Fruit fly (Drosophila melanogaster): Measurements from ENCODE around the gene Apl.

Apl gene

dm6 chr3L:16647578-16648113, 52.7 kb downstream of the Apl start, which contains the start of gene Abl (continued):
- TF ChIP-seq Sin3A (optimal IDR thresholded peaks at IDR 0.05) (peak; percentile 74), dpn (GFP tag; optimal IDR thresholded peaks at IDR 0.05) (peak; percentile 81 to 84), sens (GFP tag) (peak; percentile 91), Awh (GFP tag; IDR thresholded peaks at IDR 0.05) (no peak), gcm2 (GFP tag; optimal IDR thresholded peaks at IDR 0.05) (peak; percentile 43), CG11695 (GFP tag; IDR thresholded peaks at IDR 0.05) (no peak), bigmax (GFP tag; optimal IDR thresholded peaks at IDR 0.05) (peak; percentile 52), CG11398 (GFP tag; optimal IDR thresholded peaks at IDR 0.05) (peak; percentile 22), Sox102F (GFP tag; optimal IDR thresholded peaks at IDR 0.05) (peak; percentile 19), CG10366 (GFP tag; IDR thresholded peaks at IDR 0.05) (peak; percentile 53), CG6765 (GFP tag; optimal IDR thresholded peaks at IDR 0.05) (peak; percentile 33), prd (optimal IDR thresholded peaks at IDR 0.05) (no peak), prd (GFP tag; IDR thresholded peaks at IDR 0.05) (0 out of 3 replicates have a peak, but pooled peaks have one; percentile 10), CG13894 (tag; optimal IDR thresholded peaks at IDR 0.05) (peak; percentile 91), CG5953 (GFP tag; IDR thresholded peaks at IDR 0.05) (no peak), vnd (GFP tag; IDR thresholded peaks at IDR 0.05; ENCODE audit: partially characterized antibody) (peak; percentile 52; the same call in 2 of the 3 replicates), CG2712 (tag; optimal IDR thresholded peaks at IDR 0.05) (peak; percentile 74), HLH54F (GFP tag; optimal IDR thresholded peaks at IDR 0.05) (peak; percentile 85), CG32532 (GFP tag; IDR thresholded peaks at IDR 0.05) (peak; percentile 57; the same call in 1 of the 2 replicates), H15 (GFP tag; IDR thresholded peaks at IDR 0.05) (no peak; the same call in 2 of the 3 replicates), her (GFP tag; optimal IDR thresholded peaks at IDR 0.05) (peak; percentile 85), Ada2b (GFP tag; IDR thresholded peaks at IDR 0.05) (no peak), CG17385 (GFP tag; optimal IDR thresholded peaks at IDR 0.05) (no peak), ranshi (GFP tag; IDR thresholded peaks at IDR 0.05) (no peak), ro (GFP tag; IDR thresholded peaks at IDR 0.05) (no peak), Ets97D (GFP tag; optimal IDR thresholded peaks at IDR 0.05) (peak; percentile 97), CG11560 (tag; IDR thresholded peaks at IDR 0.05) (peak; percentile 70; the same call in 2 of the 3 replicates), CG31224 (GFP tag; IDR thresholded peaks at IDR 0.05) (no peak), Rfx (GFP tag; IDR thresholded peaks at IDR 0.05) (peak; percentile 82), repo (GFP tag; optimal IDR thresholded peaks at IDR 0.05) (peak; percentile 89), seq (GFP tag; IDR thresholded peaks at IDR 0.05) (peak; percentile 53; the same call in 1 of the 2 replicates), tio (GFP tag; optimal IDR thresholded peaks at IDR 0.05) (no peak), sim (GFP tag; IDR thresholded peaks at IDR 0.05) (no peak), kni (GFP tag; optimal IDR thresholded peaks at IDR 0.05) (peak; percentile 19), Lhr (GFP tag; optimal IDR thresholded peaks at IDR 0.05) (peak; percentile 98), ERR (GFP tag; optimal IDR thresholded peaks at IDR 0.05) (peak; percentile 90), CG1792 (GFP tag; optimal IDR thresholded peaks at IDR 0.05) (peak; percentile 64), CG9817 (tag; optimal IDR thresholded peaks at IDR 0.05) (peak; percentile 69), D19A (tag; optimal IDR thresholded peaks at IDR 0.05) (peak; percentile 44), CG1024 (GFP tag; IDR thresholded peaks at IDR 0.05) (no peak), CG3726 (GFP tag; IDR thresholded peaks at IDR 0.05) (no peak), CG17829 (tag; optimal IDR thresholded peaks at IDR 0.05) (peak; percentile 77), CG3838 (GFP tag; optimal IDR thresholded peaks at IDR 0.05) (no peak), trem (tag; optimal IDR thresholded peaks at IDR 0.05) (peak; percentile 100), Blimp-1 (GFP tag; optimal IDR thresholded peaks at IDR 0.05) (peak; percentile 44), CG12299 (tag; optimal IDR thresholded peaks at IDR 0.05) (peak; percentile 69), CG6813 (GFP tag; optimal IDR thresholded peaks at IDR 0.05) (no peak), CG5245 (GFP tag; optimal IDR thresholded peaks at IDR 0.05) (peak; percentile 5), Meics (GFP tag; optimal IDR thresholded peaks at IDR 0.05) (peak; percentile 40), kah (GFP tag; optimal IDR thresholded peaks at IDR 0.05) (no peak), Hmx (GFP tag; optimal IDR thresholded peaks at IDR 0.05) (no peak), HmgD (GFP tag; optimal IDR thresholded peaks at IDR 0.05) (peak; percentile 97)

Measured in whole organism, embryonic.